Worm (Caenorhabditis elegans): ENCODE measurements around the gene ocr-4.

The ocr-4 gene

DNA sequence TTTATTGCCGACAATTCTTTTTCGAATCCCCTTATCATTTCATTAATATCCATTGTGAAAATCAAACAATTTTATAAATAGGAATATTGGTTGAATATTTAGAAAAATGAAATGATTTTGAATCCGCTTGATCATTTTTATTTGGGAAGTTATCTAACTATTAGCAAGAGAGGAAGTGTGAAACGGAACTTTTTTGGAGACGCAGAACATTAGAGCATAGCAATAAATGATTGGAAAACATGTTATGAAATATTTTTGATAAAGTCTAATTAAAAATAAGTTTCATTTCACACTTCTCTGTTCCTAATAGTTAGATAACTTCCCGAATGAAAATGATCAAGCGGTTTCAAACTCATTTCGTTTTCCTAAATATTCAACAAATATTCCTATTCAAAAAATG, 45.1 kb downstream of the ocr-4 start, which contains the start of gene F42C5.3:
TSS of gene F42C5.3 (minus strand) at position 101 of the 400 bp plus-strand sequence.
- no peak for TF ChIP-seq ama-1 (optimal IDR thresholded peaks at IDR 0.05)
- TF ChIP-seq ceh-13 (GFP tag; optimal IDR thresholded peaks at IDR 0.05), result no peak
- no peak for TF ChIP-seq sea-1 (GFP tag; conservative IDR thresholded peaks at IDR 0.05)
- no peak for TF ChIP-seq tbx-37 (GFP tag; conservative IDR thresholded peaks at IDR 0.05)
- TF ChIP-seq B0310.2 (tag; optimal IDR thresholded peaks at IDR 0.05), result no peak
- no peak for TF ChIP-seq ceh-36 (tag; optimal IDR thresholded peaks at IDR 0.05)
- no peak for TF ChIP-seq tbx-11 (GFP tag; IDR thresholded peaks at IDR 0.05)
- TF ChIP-seq pes-1 (GFP tag; IDR thresholded peaks at IDR 0.05), result no peak

DNA sequence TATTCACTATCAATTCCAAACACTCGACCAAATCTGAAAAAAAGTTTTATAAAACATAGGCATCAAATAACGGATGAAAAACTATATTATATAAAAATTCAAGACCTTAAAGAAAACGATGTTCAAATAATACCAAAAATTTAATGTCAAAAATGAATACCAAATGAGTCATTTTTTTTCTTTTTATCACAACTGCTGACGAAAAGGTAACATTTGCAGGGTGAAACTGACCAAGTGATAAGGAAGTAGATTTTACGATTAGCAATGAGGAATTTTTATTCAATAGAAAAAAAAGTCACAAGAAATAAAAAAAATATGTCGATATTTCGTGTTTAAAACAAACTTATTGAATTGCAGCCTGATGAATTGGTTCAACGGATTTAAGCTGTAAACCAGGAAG, 46.8 kb downstream of the ocr-4 start, which contains the start of gene C06E4.8:
TSS of gene C06E4.8 (minus strand) at position 37 of the 400 bp plus-strand sequence.
- TF ChIP-seq sea-1 (GFP tag; conservative IDR thresholded peaks at IDR 0.05), result no peak
- no peak for TF ChIP-seq pes-1 (GFP tag; IDR thresholded peaks at IDR 0.05)
- no peak for TF ChIP-seq ceh-13 (GFP tag; optimal IDR thresholded peaks at IDR 0.05)
- TF ChIP-seq aly-1 (tag; optimal IDR thresholded peaks at IDR 0.05), result no peak
- no peak for TF ChIP-seq scrt-1 (GFP tag; IDR thresholded peaks at IDR 0.05)
- no peak for TF ChIP-seq tbx-37 (GFP tag; conservative IDR thresholded peaks at IDR 0.05)
- no peak for TF ChIP-seq hmg-4 (GFP tag; optimal IDR thresholded peaks at IDR 0.05)
- TF ChIP-seq hmbx-1 (tag; optimal IDR thresholded peaks at IDR 0.05), result no peak
- no peak for TF ChIP-seq flt-1 (GFP tag; IDR thresholded peaks at IDR 0.05)
- no peak for TF ChIP-seq B0310.2 (tag; optimal IDR thresholded peaks at IDR 0.05)
- no peak for TF ChIP-seq tbx-11 (GFP tag; IDR thresholded peaks at IDR 0.05)
- no peak for TF ChIP-seq ets-7 (tag; optimal IDR thresholded peaks at IDR 0.05)
- TF ChIP-seq F13C5.2 (tag; optimal IDR thresholded peaks at IDR 0.05), result no peak
- no peak for TF ChIP-seq hnd-1 (tag; optimal IDR thresholded peaks at IDR 0.05)
- no peak for TF ChIP-seq ama-1 (optimal IDR thresholded peaks at IDR 0.05)
- no peak for TF ChIP-seq ceh-36 (tag; optimal IDR thresholded peaks at IDR 0.05)
- no peak for TF ChIP-seq tra-4 (tag; optimal IDR thresholded peaks at IDR 0.05)

DNA sequence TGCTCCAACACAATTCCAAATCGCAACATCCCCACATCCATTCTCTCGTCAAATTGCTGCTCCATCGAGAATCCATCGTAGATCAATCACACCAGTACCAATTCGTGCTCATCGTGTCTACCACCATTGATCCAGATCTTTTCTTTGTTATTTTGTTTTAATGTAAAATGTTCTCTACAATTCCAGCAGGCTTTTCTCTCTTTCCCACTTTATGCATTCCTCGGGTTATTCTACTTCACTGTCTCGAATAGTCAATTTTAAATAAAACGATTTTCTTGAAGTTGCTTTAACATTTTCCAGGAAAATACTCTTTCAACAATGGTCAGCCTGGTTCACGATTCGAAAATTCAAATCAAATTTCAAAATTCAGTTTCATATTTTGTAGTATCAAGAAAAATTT, 49.6 kb downstream of the ocr-4 start, which contains the start of gene C06E4.1:
TSS of gene C06E4.1 (plus strand) at position 301 of the 400 bp plus-strand sequence.
- TF ChIP-seq hnd-1 (tag; optimal IDR thresholded peaks at IDR 0.05) (no peak), hmbx-1 (tag; optimal IDR thresholded peaks at IDR 0.05) (no peak), F13C5.2 (tag; optimal IDR thresholded peaks at IDR 0.05) (no peak), pes-1 (GFP tag; IDR thresholded peaks at IDR 0.05) (no peak), ets-7 (tag; optimal IDR thresholded peaks at IDR 0.05) (no peak), hmg-4 (GFP tag; optimal IDR thresholded peaks at IDR 0.05) (no peak), tra-4 (tag; optimal IDR thresholded peaks at IDR 0.05) (no peak), tbx-37 (GFP tag; conservative IDR thresholded peaks at IDR 0.05) (no peak), scrt-1 (GFP tag; IDR thresholded peaks at IDR 0.05) (no peak), flt-1 (GFP tag; IDR thresholded peaks at IDR 0.05) (no peak), sea-1 (GFP tag; conservative IDR thresholded peaks at IDR 0.05) (no peak), ceh-36 (tag; optimal IDR thresholded peaks at IDR 0.05) (no peak), ceh-13 (GFP tag; optimal IDR thresholded peaks at IDR 0.05) (no peak)

Measured in whole organism, early embryonic.